Worm (Caenorhabditis elegans): ENCODE results near the gene hrg-3.

- TF ChIP-seq nhr-77 (tag; optimal IDR thresholded peaks at IDR 0.05) (no peak), mbf-1 (tag; optimal IDR thresholded peaks at IDR 0.05) (no peak), elt-3 (tag; optimal IDR thresholded peaks at IDR 0.05) (no peak), alr-1 (tag; optimal IDR thresholded peaks at IDR 0.05) (no peak), unc-62 (GFP tag; optimal IDR thresholded peaks at IDR 0.05) (no peak), nhr-237 (tag; optimal IDR thresholded peaks at IDR 0.05) (no peak), ZK546.5 (tag; optimal IDR thresholded peaks at IDR 0.05) (no peak), blmp-1 (tag; optimal IDR thresholded peaks at IDR 0.05; ENCODE audit: insufficient read depth) (no peak)
These were observed 11.7 kb downstream of the hrg-3 start for ce11 chrV:9767941-9768340.

All from whole organism, L2 larva.